Worm (Caenorhabditis elegans): ENCODE measurements around the gene cisd-1.

Gene cisd-1

DNA sequence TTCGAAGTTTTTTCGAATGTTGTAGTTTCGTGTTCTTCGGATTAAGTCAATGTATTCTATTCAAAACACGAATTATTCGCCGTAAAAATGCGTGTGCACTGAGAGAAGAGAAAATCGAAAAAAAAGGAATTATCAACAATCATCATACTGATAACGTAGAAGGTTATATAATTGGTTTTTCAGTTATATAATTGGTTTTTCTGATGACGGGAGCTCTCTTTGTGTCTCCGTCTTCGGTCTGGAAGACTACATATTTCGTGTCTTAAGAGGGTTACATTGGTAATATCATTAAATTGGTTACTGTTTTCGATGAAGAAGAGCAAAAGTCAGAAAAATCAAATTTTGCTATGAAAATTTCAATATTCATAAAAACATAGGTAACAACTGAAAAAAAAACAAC lies 9.5 kb downstream of the cisd-1 start:
- no peak for TF ChIP-seq efl-1 (optimal IDR thresholded peaks at IDR 0.05)
- TF ChIP-seq efl-1 (GFP tag; optimal IDR thresholded peaks at IDR 0.05 in 1 of 2): peak in 1 of 2 experiments; percentile 38
- TF ChIP-seq mep-1 (tag; optimal IDR thresholded peaks at IDR 0.05): no peak

ce11 chrII:11455715-11456114 lies 13.7 kb downstream of the cisd-1 start:
- no peak for TF ChIP-seq nhr-12 (tag; optimal IDR thresholded peaks at IDR 0.05)
- no peak for TF ChIP-seq C16A3.4 (tag; optimal IDR thresholded peaks at IDR 0.05)
- TF ChIP-seq sup-37 (GFP tag; optimal IDR thresholded peaks at IDR 0.05): no peak
- no peak for TF ChIP-seq ces-1 (GFP tag; optimal IDR thresholded peaks at IDR 0.05)
- no peak for TF ChIP-seq mef-2 (tag; optimal IDR thresholded peaks at IDR 0.05)
- no peak for TF ChIP-seq fkh-4 (tag; optimal IDR thresholded peaks at IDR 0.05; ENCODE audit: borderline replicate concordance)
- TF ChIP-seq F16B12.6 (tag; optimal IDR thresholded peaks at IDR 0.05): no peak
- TF ChIP-seq aha-1 (tag; optimal IDR thresholded peaks at IDR 0.05): no peak
- TF ChIP-seq ceh-82 (tag; optimal IDR thresholded peaks at IDR 0.05): no peak
- no peak for TF ChIP-seq nhr-71 (tag; optimal IDR thresholded peaks at IDR 0.05)
- TF ChIP-seq sptf-1 (tag; optimal IDR thresholded peaks at IDR 0.05): no peak
- no peak for TF ChIP-seq ets-5 (GFP tag; IDR thresholded peaks at IDR 0.05)
- TF ChIP-seq blmp-1 (tag; optimal IDR thresholded peaks at IDR 0.05): no peak
- TF ChIP-seq fkh-8 (tag; optimal IDR thresholded peaks at IDR 0.05): no peak
- TF ChIP-seq efl-1 (optimal IDR thresholded peaks at IDR 0.05): no peak
- TF ChIP-seq efl-1 (GFP tag; optimal IDR thresholded peaks at IDR 0.05 in 1 of 2): no peak
- no peak for TF ChIP-seq aly-2 (tag; optimal IDR thresholded peaks at IDR 0.05)
- TF ChIP-seq alr-1 (tag; optimal IDR thresholded peaks at IDR 0.05; ENCODE audit: borderline replicate concordance): no peak
- no peak for TF ChIP-seq snu-23 (GFP tag; optimal IDR thresholded peaks at IDR 0.05)

ce11 chrII:11455140-11455539 lies 14.3 kb downstream of the cisd-1 start:
- TF ChIP-seq grh-1 (GFP tag; IDR thresholded peaks at IDR 0.05): 0 out of 2 replicates have a peak, but pooled peaks have one; percentile 6
- no peak for TF ChIP-seq xbp-1 (tag; optimal IDR thresholded peaks at IDR 0.05)
- TF ChIP-seq ceh-63 (GFP tag; optimal IDR thresholded peaks at IDR 0.05): no peak

DNA sequence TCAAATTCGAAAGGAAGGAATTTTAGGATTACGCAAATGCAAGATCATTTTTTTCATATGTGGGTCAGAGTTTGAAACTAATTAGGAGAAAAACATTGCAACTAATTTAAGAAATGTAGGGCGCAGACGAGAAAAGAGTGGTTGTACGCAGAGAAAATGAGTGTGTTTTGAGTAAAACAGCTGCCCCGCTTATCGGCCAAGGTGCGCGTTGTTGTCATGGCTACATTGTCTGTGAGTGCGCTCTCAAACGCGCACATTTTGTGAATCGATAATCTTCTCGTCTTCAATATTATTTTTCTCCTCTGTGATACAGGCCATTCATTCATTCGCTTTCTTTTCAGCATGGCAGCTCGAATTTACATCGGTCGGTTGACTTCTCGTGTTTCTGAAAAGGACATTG lies 15.8 kb downstream of the cisd-1 start:
- no peak for TF ChIP-seq efl-3 (GFP tag; optimal IDR thresholded peaks at IDR 0.05)
- peak in 1 of 2 experiments; percentile 4 for TF ChIP-seq lin-35 (GFP tag; optimal IDR thresholded peaks at IDR 0.05)
- peak; percentile 98 for TF ChIP-seq fkh-8 (tag; optimal IDR thresholded peaks at IDR 0.05)

DNA sequence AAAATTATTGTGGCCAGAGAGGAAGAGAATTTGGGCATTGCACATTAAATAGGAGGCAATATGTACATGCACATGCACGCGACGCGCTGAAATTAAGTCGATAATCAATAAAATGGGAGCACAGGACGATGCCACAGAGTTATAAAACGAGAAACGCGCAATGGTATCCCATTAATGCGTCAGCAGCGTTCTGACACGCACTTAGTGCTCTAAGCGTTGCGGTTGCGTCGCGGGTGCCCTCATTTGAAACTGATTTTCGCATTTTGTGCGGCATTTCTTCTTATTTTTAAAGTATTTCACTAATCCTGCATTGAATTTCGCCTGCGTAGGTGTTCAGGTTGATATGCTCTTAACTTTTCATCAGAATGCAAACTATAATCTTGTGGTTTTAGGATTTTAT lies 16.4 kb downstream of the cisd-1 start, which contains the start of gene rsp-1:
rsp-1 (plus strand) TSS at position 338 of the 400 bp plus-strand sequence.
- TF ChIP-seq egl-27 (tag; optimal IDR thresholded peaks at IDR 0.05) (no peak), nhr-237 (tag; optimal IDR thresholded peaks at IDR 0.05) (no peak), C04F5.9 (tag; optimal IDR thresholded peaks at IDR 0.05) (peak; percentile 82), lsy-2 (tag; optimal IDR thresholded peaks at IDR 0.05) (peak; percentile 91 to 94), xbp-1 (tag; optimal IDR thresholded peaks at IDR 0.05) (peak; percentile 90), sox-4 (tag; optimal IDR thresholded peaks at IDR 0.05) (peak; percentile 45), C16A3.4 (tag; optimal IDR thresholded peaks at IDR 0.05) (peak; percentile 95), ces-1 (GFP tag; optimal IDR thresholded peaks at IDR 0.05) (no peak), nhr-20 (tag; optimal IDR thresholded peaks at IDR 0.05) (peak; percentile 94), grh-1 (GFP tag; IDR thresholded peaks at IDR 0.05) (peak; percentile 80), fkh-8 (tag; optimal IDR thresholded peaks at IDR 0.05) (peak; percentile 79), C34B4.2 (tag; optimal IDR thresholded peaks at IDR 0.05) (no peak), nhr-85 (tag) (peak; percentile 92), elt-3 (tag; optimal IDR thresholded peaks at IDR 0.05) (peak in 4 of 6 experiments; percentile 24 to 96 (median 67)), tbx-2 (tag; optimal IDR thresholded peaks at IDR 0.05) (peak; percentile 88), unc-62 (GFP tag; optimal IDR thresholded peaks at IDR 0.05) (no peak), unc-86 (tag; optimal IDR thresholded peaks at IDR 0.05) (peak; percentile 83), egl-13 (tag; optimal IDR thresholded peaks at IDR 0.05) (peak; percentile 49), nhr-76 (tag; optimal IDR thresholded peaks at IDR 0.05) (no peak), lin-13 (GFP tag; optimal IDR thresholded peaks at IDR 0.05) (peak; percentile 89), efl-1 (optimal IDR thresholded peaks at IDR 0.05) (peak; percentile 88 to 90), efl-1 (GFP tag; optimal IDR thresholded peaks at IDR 0.05 in 1 of 2) (peak; percentile 84 to 98), nhr-84 (tag; optimal IDR thresholded peaks at IDR 0.05) (no peak), zip-4 (GFP tag; optimal IDR thresholded peaks at IDR 0.05) (peak; percentile 74), mdl-1 (tag; optimal IDR thresholded peaks at IDR 0.05) (peak in 1 of 2 experiments; percentile 85), ztf-11 (tag; optimal IDR thresholded peaks at IDR 0.05) (peak in 1 of 2 experiments; percentile 71), lin-14 (GFP tag; optimal IDR thresholded peaks at IDR 0.05) (peak; percentile 89), F16B12.6 (tag; optimal IDR thresholded peaks at IDR 0.05) (peak; percentile 69), swsn-7 (tag; optimal IDR thresholded peaks at IDR 0.05) (peak; percentile 91)
